Fruit fly (Drosophila melanogaster) whole organism: ENCODE results near the gene CG45012.

Experiments
- pan ChIP-seq: fragments of >200 bp; optimal IDR thresholded peaks from 2 replicates; lab custom pipeline; 2017
- psq ChIP-seq: fragments of >200 bp; optimal IDR thresholded peaks from 2 replicates; lab custom pipeline; 2017

DNA sequence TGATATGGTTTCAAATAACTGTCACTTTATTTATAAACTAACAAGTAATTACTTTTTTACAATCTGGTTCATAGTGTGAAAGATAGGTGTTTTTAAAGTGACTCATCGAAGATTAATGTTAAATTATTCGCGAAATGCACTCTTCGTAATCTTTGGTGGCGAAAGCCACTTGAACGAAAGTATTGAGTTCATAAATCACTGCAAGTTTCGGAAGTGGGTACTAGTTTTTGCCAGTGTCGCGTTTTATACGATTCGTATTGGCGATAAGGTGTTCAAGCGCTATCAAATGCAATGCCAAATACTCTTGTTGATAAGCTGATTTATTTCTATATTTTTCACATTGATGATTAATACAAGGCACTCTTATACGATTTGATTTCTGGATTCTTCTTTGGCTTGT lies 7.1 kb downstream of the CG45012 start:
- TF ChIP-seq psq: no peak
- TF ChIP-seq pan (lab: Kevin White, UChicago): no peak
